Worm (Caenorhabditis elegans) whole organism, early embryonic: Measurements from ENCODE around the gene T25B6.3.
A peak's percentile ranks its signal among the peaks of the same experiment; 100 is the strongest.

ENCODE experiments used
- B0310.2 ChIP-seq: sonication (generic microtip); optimal IDR thresholded peaks from 2 replicates; lab custom pipeline; 2016; ENCODE audit warnings: mild to moderate bottlenecking, missing genetic modification characterization, missing compliant biosample characterization
- F13C5.2 ChIP-seq: sonication (generic microtip); optimal IDR thresholded peaks from 2 replicates; lab custom pipeline; 2017; ENCODE audit warnings: mild to moderate bottlenecking, missing genetic modification characterization, inconsistent platforms, missing compliant biosample characterization
- aly-1 ChIP-seq: sonication (generic microtip); optimal IDR thresholded peaks from 2 replicates; lab custom pipeline; 2016; ENCODE audit warnings: missing genetic modification characterization, missing compliant biosample characterization
- ama-1 ChIP-seq: fragments of 150-350 bp; optimal IDR thresholded peaks from 2 replicates; lab custom pipeline; 2014
- ceh-13 ChIP-seq: fragments of 200-800 bp; sonication (Bioruptor generic); optimal IDR thresholded peaks from 2 replicates; lab custom pipeline; 2018; ENCODE audit warnings: mild to moderate bottlenecking, missing genetic modification characterization, missing compliant biosample characterization
- ceh-36 ChIP-seq: sonication (generic microtip); optimal IDR thresholded peaks from 2 replicates; lab custom pipeline; 2016; ENCODE audit warnings: missing genetic modification characterization, inconsistent platforms, missing compliant biosample characterization
- ets-7 ChIP-seq: sonication (generic microtip); optimal IDR thresholded peaks from 2 replicates; lab custom pipeline; 2016; ENCODE audit warnings: missing genotype, missing genetic modification characterization, missing compliant biosample characterization
- flt-1 ChIP-seq: fragments of 200-800 bp; sonication (Bioruptor generic); IDR thresholded peaks from 2 replicates; pipeline ENCODE4 v1.3.6; 2022; ENCODE audit warnings: missing genetic modification characterization, missing compliant biosample characterization
- hmbx-1 ChIP-seq: sonication (generic microtip); optimal IDR thresholded peaks from 2 replicates; lab custom pipeline; 2016; ENCODE audit warnings: mild to moderate bottlenecking, missing genetic modification characterization, missing compliant biosample characterization
- hmg-4 ChIP-seq: fragments of 200-800 bp; sonication (Bioruptor generic); optimal IDR thresholded peaks from 2 replicates; lab custom pipeline; 2018; ENCODE audit warnings: mild to moderate bottlenecking, missing genetic modification characterization, missing compliant biosample characterization
- hnd-1 ChIP-seq: sonication (generic microtip); optimal IDR thresholded peaks from 2 replicates; lab custom pipeline; 2016; ENCODE audit warnings: missing genetic modification characterization, missing compliant biosample characterization
- pes-1 ChIP-seq: fragments of 200-800 bp; sonication (Bioruptor generic); IDR thresholded peaks from 2 replicates; pipeline ENCODE4 v1.3.6; 2022; ENCODE audit warnings: missing genetic modification reagents, missing genetic modification characterization, missing compliant biosample characterization
- scrt-1 ChIP-seq: fragments of 200-800 bp; sonication (Bioruptor generic); IDR thresholded peaks from 2 replicates; pipeline ENCODE4 v1.3.6; 2022; ENCODE audit warnings: missing genetic modification characterization, missing compliant biosample characterization
- sea-1 ChIP-seq: fragments of 200-800 bp; sonication (Bioruptor generic); conservative IDR thresholded peaks from 2 replicates; pipeline ENCODE4 v1.3.6; 2022; ENCODE audit warnings: missing genetic modification characterization, missing compliant biosample characterization
- tbx-11 ChIP-seq: fragments of 200-800 bp; sonication (Bioruptor generic); IDR thresholded peaks from 2 replicates; pipeline ENCODE4 v1.3.6; 2022; ENCODE audit warnings: missing genetic modification characterization, missing compliant biosample characterization
- tbx-37 ChIP-seq: fragments of 200-800 bp; sonication (Bioruptor generic); conservative IDR thresholded peaks from 2 replicates; pipeline ENCODE4 v1.3.6; 2022; ENCODE audit warnings: missing genetic modification reagents, missing genetic modification characterization, missing compliant biosample characterization
- tra-4 ChIP-seq: sonication (generic microtip); optimal IDR thresholded peaks from 2 replicates; lab custom pipeline; 2017; ENCODE audit warnings: missing genetic modification characterization, missing compliant biosample characterization

Gene T25B6.3

DNA sequence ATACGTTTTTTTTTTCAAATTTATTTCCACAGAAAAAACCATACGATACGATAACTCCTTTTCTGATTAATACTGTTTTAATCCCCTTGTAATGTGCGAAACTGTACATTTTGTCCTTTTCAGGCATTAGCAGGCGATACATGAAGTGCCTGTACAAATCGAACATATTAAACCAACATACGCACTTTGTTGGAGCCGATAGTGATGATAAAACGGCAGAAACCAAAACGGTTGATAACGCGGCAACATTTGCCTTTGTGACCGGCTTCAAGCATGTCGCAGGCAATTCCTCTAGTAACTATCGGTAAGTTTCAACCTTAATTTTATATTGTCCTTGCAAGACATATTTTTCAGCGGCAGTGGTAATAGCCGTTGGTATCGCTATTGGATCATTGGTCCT is 6.9 kb downstream of the T25B6.3 start, which contains the start of gene nep-22:
nep-22 (plus strand) TSS at position 245 of the 400 bp plus-strand sequence.
- TF ChIP-seq ceh-36 (tag; lab: Kevin White, UChicago) (peak; percentile 7), hnd-1 (tag; lab: Kevin White, UChicago) (no peak)

DNA sequence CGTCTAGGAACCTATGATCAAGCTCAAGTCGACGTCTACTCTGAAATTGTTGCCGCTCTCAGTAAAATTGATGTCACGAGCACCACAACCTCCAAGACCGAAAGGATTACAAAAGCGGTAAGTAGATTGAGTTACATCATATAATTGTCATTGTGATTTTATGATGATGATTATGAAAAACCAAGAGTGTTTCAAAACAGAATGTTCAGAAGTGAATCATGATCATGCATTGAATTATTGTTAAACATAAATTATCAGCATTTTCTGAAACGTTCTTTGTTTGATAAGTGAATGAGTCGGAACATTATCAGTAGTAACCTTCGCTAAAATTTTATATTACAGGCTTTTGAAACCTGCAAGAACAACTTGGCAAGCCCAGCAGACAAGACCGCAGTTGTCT is 7.7 kb downstream of the T25B6.3 start:
- TF ChIP-seq tbx-11 (GFP tag; lab: Robert Waterston, UW) (no peak), hmg-4 (GFP tag; lab: Kevin White, UChicago) (no peak), tra-4 (tag; lab: Kevin White, UChicago) (no peak), ama-1 (lab: Kevin White, UChicago) (no peak), B0310.2 (tag; lab: Kevin White, UChicago) (no peak), sea-1 (GFP tag; lab: Robert Waterston, UW) (no peak), ceh-13 (no peak), pes-1 (GFP tag; lab: Robert Waterston, UW) (no peak), tbx-37 (GFP tag; lab: Robert Waterston, UW) (no peak), ceh-36 (tag; lab: Kevin White, UChicago) (no peak), flt-1 (GFP tag; lab: Robert Waterston, UW) (no peak), ets-7 (tag; lab: Kevin White, UChicago) (no peak)

DNA sequence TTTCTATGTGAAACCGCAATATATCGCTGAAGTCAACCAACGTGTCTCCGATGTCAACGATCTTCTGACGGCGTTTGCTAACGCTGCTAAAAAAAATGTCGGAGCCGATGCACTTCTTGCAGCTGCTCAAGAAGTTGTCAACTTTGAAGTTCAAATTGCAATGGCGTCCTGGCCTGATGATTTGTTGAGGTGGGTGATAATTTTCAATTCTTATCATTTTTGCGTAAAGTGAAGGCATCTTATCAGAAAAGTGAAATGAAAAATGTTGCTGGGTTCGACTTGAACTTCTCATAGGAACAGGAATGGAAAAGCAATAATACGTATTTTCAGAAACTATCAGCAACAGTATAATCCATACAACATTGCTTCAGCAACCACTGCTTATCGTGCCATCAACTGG is 8.8 kb downstream of the T25B6.3 start:
- TF ChIP-seq pes-1 (GFP tag; lab: Robert Waterston, UW) = no peak
- no peak for TF ChIP-seq tra-4 (tag; lab: Kevin White, UChicago)
- no peak for TF ChIP-seq ama-1 (lab: Kevin White, UChicago)
- TF ChIP-seq tbx-11 (GFP tag; lab: Robert Waterston, UW) = no peak
- no peak for TF ChIP-seq hnd-1 (tag; lab: Kevin White, UChicago)
- TF ChIP-seq scrt-1 (GFP tag; lab: Robert Waterston, UW) = no peak
- no peak for TF ChIP-seq B0310.2 (tag; lab: Kevin White, UChicago)
- TF ChIP-seq tbx-37 (GFP tag; lab: Robert Waterston, UW) = no peak
- no peak for TF ChIP-seq ets-7 (tag; lab: Kevin White, UChicago)
- TF ChIP-seq hmbx-1 (tag; lab: Kevin White, UChicago) = no peak
- TF ChIP-seq F13C5.2 (tag; lab: Kevin White, UChicago) = no peak
- TF ChIP-seq sea-1 (GFP tag; lab: Robert Waterston, UW) = no peak
- no peak for TF ChIP-seq hmg-4 (GFP tag; lab: Kevin White, UChicago)
- no peak for TF ChIP-seq ceh-36 (tag; lab: Kevin White, UChicago)
- TF ChIP-seq ceh-13 = no peak
- TF ChIP-seq aly-1 = no peak

DNA sequence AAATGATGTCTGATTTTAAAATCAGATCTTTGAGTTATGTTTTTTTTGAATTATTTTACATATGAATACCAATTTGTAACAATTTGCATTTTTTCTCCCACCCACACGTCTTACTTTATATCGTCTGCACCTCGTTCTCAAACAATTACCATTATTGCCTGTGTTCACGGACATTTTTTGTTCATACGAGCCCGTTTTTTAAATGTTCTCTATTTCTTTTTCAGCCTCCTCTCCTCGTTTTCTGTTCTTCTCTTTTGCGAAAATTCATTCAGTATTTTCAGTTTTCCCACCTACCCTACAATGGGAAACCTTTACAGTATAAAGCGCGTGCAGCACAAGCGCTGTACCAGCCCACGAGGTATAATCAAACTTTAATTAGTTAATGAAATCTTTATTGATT is 18.5 kb downstream of the T25B6.3 start, which contains the start of gene prdm-14:
prdm-14 (plus strand) TSS at position 301 of the 400 bp plus-strand sequence.
- no peak for TF ChIP-seq hnd-1 (tag; lab: Kevin White, UChicago)
- no peak for TF ChIP-seq ceh-13
- TF ChIP-seq pes-1 (GFP tag; lab: Robert Waterston, UW) = no peak
- TF ChIP-seq hmg-4 (GFP tag; lab: Kevin White, UChicago) = no peak
- TF ChIP-seq ama-1 (lab: Kevin White, UChicago) = no peak
- no peak for TF ChIP-seq hmbx-1 (tag; lab: Kevin White, UChicago)
- no peak for TF ChIP-seq ets-7 (tag; lab: Kevin White, UChicago)
- TF ChIP-seq sea-1 (GFP tag; lab: Robert Waterston, UW) = no peak
- TF ChIP-seq aly-1 = no peak

DNA sequence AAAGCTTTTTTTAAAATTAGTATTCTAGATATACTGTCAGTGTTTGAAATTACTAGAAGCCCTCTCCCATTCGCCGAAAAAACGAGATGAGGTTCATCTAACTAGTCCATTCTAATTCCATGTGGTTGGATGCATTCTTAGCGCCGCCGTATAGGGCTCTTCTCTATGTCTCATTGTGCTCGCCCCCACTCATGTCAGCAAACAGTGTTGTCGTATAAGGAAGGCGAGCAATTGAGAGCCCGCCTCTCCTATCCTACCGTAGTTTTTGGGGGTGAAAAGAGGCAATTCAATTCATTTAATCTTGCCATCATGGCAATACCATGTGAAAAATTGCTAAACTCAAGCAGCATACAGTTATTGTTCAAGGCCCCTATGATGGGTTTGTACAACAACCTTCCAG is 21.3 kb downstream of the T25B6.3 start, which contains the start of gene F47E1.20:
F47E1.20 (plus strand) TSS at position 301 of the 400 bp plus-strand sequence.
- TF ChIP-seq hmbx-1 (tag; lab: Kevin White, UChicago) (no peak), scrt-1 (GFP tag; lab: Robert Waterston, UW) (no peak), tbx-11 (GFP tag; lab: Robert Waterston, UW) (no peak), ets-7 (tag; lab: Kevin White, UChicago) (no peak), tbx-37 (GFP tag; lab: Robert Waterston, UW) (no peak), pes-1 (GFP tag; lab: Robert Waterston, UW) (no peak), aly-1 (no peak), tra-4 (tag; lab: Kevin White, UChicago) (no peak), ama-1 (lab: Kevin White, UChicago) (no peak), flt-1 (GFP tag; lab: Robert Waterston, UW) (no peak)

DNA sequence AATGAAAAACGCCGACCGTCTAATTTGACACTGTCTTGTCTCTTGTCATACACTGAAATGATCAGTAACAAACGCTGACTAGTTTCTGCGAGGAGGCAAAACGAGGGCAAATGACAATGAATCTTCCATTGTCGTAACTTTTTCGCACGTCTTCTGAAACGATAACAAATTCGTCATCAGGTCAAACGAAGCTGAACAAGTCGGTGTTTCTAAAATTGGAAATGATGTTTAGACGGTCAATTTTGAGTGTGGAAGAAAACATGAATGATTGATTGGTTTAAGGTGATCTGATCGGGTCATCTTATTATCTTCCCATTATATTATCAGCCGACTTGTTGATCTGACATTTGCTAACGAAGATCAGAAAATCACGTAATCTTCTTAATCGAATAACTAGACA is 26.0 kb downstream of the T25B6.3 start:
- no peak for TF ChIP-seq hmbx-1 (tag; lab: Kevin White, UChicago)
- TF ChIP-seq ceh-13 = no peak
- no peak for TF ChIP-seq hmg-4 (GFP tag; lab: Kevin White, UChicago)
- TF ChIP-seq ama-1 (lab: Kevin White, UChicago) = no peak
- no peak for TF ChIP-seq ceh-36 (tag; lab: Kevin White, UChicago)
- TF ChIP-seq sea-1 (GFP tag; lab: Robert Waterston, UW) = no peak
- TF ChIP-seq hnd-1 (tag; lab: Kevin White, UChicago) = no peak
- no peak for TF ChIP-seq tra-4 (tag; lab: Kevin White, UChicago)
- no peak for TF ChIP-seq flt-1 (GFP tag; lab: Robert Waterston, UW)
- no peak for TF ChIP-seq scrt-1 (GFP tag; lab: Robert Waterston, UW)
- TF ChIP-seq F13C5.2 (tag; lab: Kevin White, UChicago) = no peak
- TF ChIP-seq pes-1 (GFP tag; lab: Robert Waterston, UW) = no peak
- TF ChIP-seq tbx-37 (GFP tag; lab: Robert Waterston, UW) = no peak
- no peak for TF ChIP-seq aly-1
- no peak for TF ChIP-seq tbx-11 (GFP tag; lab: Robert Waterston, UW)
- no peak for TF ChIP-seq ets-7 (tag; lab: Kevin White, UChicago)
- TF ChIP-seq B0310.2 (tag; lab: Kevin White, UChicago) = no peak

DNA sequence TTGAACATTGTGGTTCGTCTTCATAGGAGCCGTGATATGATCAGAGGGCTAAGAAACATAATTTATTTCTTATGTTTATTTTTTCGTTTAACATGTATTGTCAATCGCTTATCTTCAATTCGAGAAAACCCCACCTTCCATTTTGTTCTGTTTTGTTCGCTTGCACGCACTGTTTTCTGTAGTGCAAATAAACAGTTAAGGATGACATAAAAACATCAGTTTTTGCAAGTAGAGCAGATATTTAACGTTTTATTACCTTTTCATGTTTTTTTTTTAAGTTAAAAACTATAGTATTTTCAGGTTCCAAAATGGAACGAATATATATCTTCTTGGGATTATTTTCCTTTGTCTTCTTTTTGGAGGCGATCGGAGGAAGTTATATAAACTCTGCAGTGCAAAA is 29.9 kb downstream of the T25B6.3 start, which contains the start of gene F47E1.2:
F47E1.2 (plus strand) TSS at position 301 of the 400 bp plus-strand sequence.
- TF ChIP-seq scrt-1 (GFP tag; lab: Robert Waterston, UW) (no peak), ama-1 (lab: Kevin White, UChicago) (no peak), flt-1 (GFP tag; lab: Robert Waterston, UW) (no peak), tra-4 (tag; lab: Kevin White, UChicago) (no peak)
